Worm (Caenorhabditis elegans) whole organism, dauer: ENCODE results near the gene ceh-49.
"Not testable (repeated sequence)": the region's sequence is repeated elsewhere in the genome, so short reads cannot be mapped to it uniquely, and the experiment has no call there.

Experiments
- unc-62 ChIP-seq: sonication (generic microtip); optimal IDR thresholded peaks from 2 replicates; lab custom pipeline; 2017; ENCODE audit warnings: missing biosample characterization, missing genetic modification reagents, missing genetic modification characterization

The ceh-49 gene

DNA sequence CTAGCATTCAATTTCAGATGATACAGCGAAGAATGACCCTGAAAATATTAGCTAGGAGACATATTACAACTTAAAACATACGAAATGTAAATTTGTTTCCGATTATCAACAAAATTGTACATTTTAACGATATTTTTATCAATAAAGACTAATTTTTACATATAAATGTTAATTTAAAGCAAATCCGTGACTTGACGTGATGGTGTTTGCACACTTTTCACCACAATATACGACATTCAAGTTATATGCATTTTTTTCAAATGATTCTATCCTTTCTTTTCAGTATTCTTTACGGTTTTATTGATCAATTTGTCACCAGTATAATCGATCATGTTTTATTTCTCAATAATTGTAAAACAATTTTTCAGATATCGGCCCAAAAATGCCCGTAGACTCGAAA lies 24.2 kb downstream of the ceh-49 start, which contains the start of gene Y38A10A.7:
Gene Y38A10A.7 (plus strand): TSS at position 369 of the 400 bp plus-strand sequence.
- no peak for TF ChIP-seq unc-62

DNA sequence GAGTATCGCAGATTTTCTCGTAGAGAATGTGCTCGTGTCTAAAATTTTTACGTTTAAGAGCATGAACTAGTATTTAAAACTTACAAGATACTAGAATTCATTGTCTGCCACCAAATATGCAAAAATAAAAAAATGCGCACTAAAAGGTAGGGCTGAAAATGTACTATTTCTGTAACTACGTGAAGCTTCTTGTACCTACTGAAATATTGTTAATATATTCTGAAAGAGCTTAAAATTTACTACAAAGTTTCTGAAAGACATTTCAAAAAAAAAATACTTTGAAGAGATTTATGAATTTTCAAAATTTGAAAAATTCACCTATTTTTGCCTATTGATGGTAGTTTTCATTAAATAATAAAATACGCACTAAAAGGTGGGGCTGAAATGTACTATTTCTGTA lies 50.0 kb downstream of the ceh-49 start, which contains the start of gene fbxa-214:
Gene fbxa-214 (minus strand): TSS at position 101 of the 400 bp plus-strand sequence.
- not testable (repeated sequence) for TF ChIP-seq unc-62
